Fruit fly (Drosophila melanogaster) whole organism, prepupa: ENCODE measurements around the gene Or67c.

Experiments used
- Blimp-1 ChIP-seq: fragments of 200-800 bp; sonication (Bioruptor generic); optimal IDR thresholded peaks from 3 replicates; lab custom pipeline; 2017; ENCODE audit warnings: missing biosample characterization, missing genetic modification characterization, mild to moderate bottlenecking, moderate library complexity, missing genetic modification reagents
- CG10631 ChIP-seq: fragments of 200-800 bp; sonication (Bioruptor generic); optimal IDR thresholded peaks from 2 replicates; lab custom pipeline; 2016; ENCODE audit warnings: missing biosample characterization, missing genetic modification characterization
- CG11294 ChIP-seq: fragments of 200-800 bp; sonication (Bioruptor generic); IDR thresholded peaks from 2 replicates; pipeline ENCODE4 v1.3.6; 2022; ENCODE audit warnings: missing biosample characterization, missing genetic modification characterization
- CG11762 ChIP-seq: fragments of 200-800 bp; sonication (Bioruptor generic); optimal IDR thresholded peaks from 3 replicates; lab custom pipeline; 2016; ENCODE audit warnings: missing biosample characterization, missing genetic modification characterization; ENCODE audit not compliant: insufficient read depth
- CG15336 ChIP-seq: fragments of 200-800 bp; sonication (Bioruptor generic); IDR thresholded peaks from 2 replicates; pipeline ENCODE4 v1.3.6; 2022; ENCODE audit warnings: missing biosample characterization, missing genetic modification characterization
- CG1621 ChIP-seq: fragments of 200-800 bp; sonication (Bioruptor generic); optimal IDR thresholded peaks from 3 replicates; lab custom pipeline; 2018; ENCODE audit warnings: missing biosample characterization, mild to moderate bottlenecking, missing genetic modification characterization
- CG16779 ChIP-seq: fragments of 200-800 bp; sonication (Bioruptor generic); optimal IDR thresholded peaks from 3 replicates; lab custom pipeline; 2017; ENCODE audit warnings: missing biosample characterization, mild to moderate bottlenecking, missing genetic modification characterization
- CG32006 ChIP-seq: fragments of 200-800 bp; sonication (Bioruptor generic); optimal IDR thresholded peaks from 3 replicates; lab custom pipeline; 2017; ENCODE audit warnings: missing biosample characterization, mild to moderate bottlenecking, missing genetic modification characterization
- CG3919 ChIP-seq: fragments of 200-800 bp; sonication (Bioruptor generic); optimal IDR thresholded peaks from 3 replicates; lab custom pipeline; 2016; ENCODE audit warnings: missing biosample characterization, missing genetic modification characterization
- CG6163 ChIP-seq: fragments of 200-800 bp; sonication (Bioruptor generic); IDR thresholded peaks from 3 replicates; pipeline ENCODE4 v1.3.6; 2022; ENCODE audit warnings: missing biosample characterization, missing genetic modification characterization
- CG6792 ChIP-seq: fragments of 200-800 bp; sonication (Bioruptor generic); optimal IDR thresholded peaks from 3 replicates; lab custom pipeline; 2016; ENCODE audit warnings: missing biosample characterization, missing genetic modification characterization
- CG6854 ChIP-seq: fragments of 200-800 bp; sonication (Bioruptor generic); optimal IDR thresholded peaks from 2 replicates; lab custom pipeline; 2017; ENCODE audit warnings: missing biosample characterization, mild to moderate bottlenecking, missing genetic modification characterization
- CG7368 ChIP-seq: fragments of 200-800 bp; sonication (Bioruptor generic); optimal IDR thresholded peaks from 3 replicates; lab custom pipeline; 2016; ENCODE audit warnings: missing biosample characterization, missing genetic modification characterization
- CG8119 ChIP-seq: fragments of 200-800 bp; sonication (Bioruptor generic); IDR thresholded peaks from 3 replicates; pipeline ENCODE4 v1.3.6; 2022; ENCODE audit warnings: missing biosample characterization, missing genetic modification characterization
- CG8319 ChIP-seq: fragments of 200-800 bp; sonication (Bioruptor generic); optimal IDR thresholded peaks from 3 replicates; lab custom pipeline; 2016; ENCODE audit warnings: missing biosample characterization, missing genetic modification characterization
- CG8632 ChIP-seq: fragments of 200-800 bp; sonication (Bioruptor generic); optimal IDR thresholded peaks from 3 replicates; lab custom pipeline; 2016; ENCODE audit warnings: missing biosample characterization, missing genetic modification characterization
- CG9139 ChIP-seq: fragments of 200-800 bp; sonication (Bioruptor generic); optimal IDR thresholded peaks from 3 replicates; lab custom pipeline; 2017; ENCODE audit warnings: missing biosample characterization, mild to moderate bottlenecking, missing genetic modification characterization
- Eip78C ChIP-seq: fragments of 200-800 bp; sonication (Bioruptor generic); peaks from one replicate; lab custom pipeline; 2016; ENCODE audit warnings: missing biosample characterization, missing genetic modification characterization
- Eip93F ChIP-seq: fragments of 200-800 bp; sonication (Bioruptor generic); optimal IDR thresholded peaks from 2 replicates; lab custom pipeline; 2016; ENCODE audit warnings: missing biosample characterization, mild to moderate bottlenecking, missing genetic modification characterization
- Ets21C ChIP-seq: fragments of 200-800 bp; sonication (Bioruptor generic); optimal IDR thresholded peaks from 3 replicates; lab custom pipeline; 2016; ENCODE audit warnings: missing biosample characterization, missing genetic modification characterization
- Hr38 ChIP-seq: sonication (Bioruptor generic); optimal IDR thresholded peaks from 2 replicates; lab custom pipeline; 2016; ENCODE audit warnings: missing biosample characterization, missing genetic modification characterization
- Hr4 ChIP-seq: fragments of 200-800 bp; sonication (Bioruptor generic); optimal IDR thresholded peaks from 3 replicates; lab custom pipeline; 2016; ENCODE audit warnings: missing biosample characterization, missing genetic modification characterization
- Met ChIP-seq: fragments of 200-800 bp; sonication (Bioruptor generic); optimal IDR thresholded peaks from 3 replicates; lab custom pipeline; 2016; ENCODE audit warnings: missing biosample characterization, missing genetic modification characterization
- OdsH ChIP-seq: fragments of 200-800 bp; sonication (Bioruptor generic); optimal IDR thresholded peaks from 3 replicates; lab custom pipeline; 2016; ENCODE audit warnings: missing biosample characterization, missing genetic modification characterization
- Smox ChIP-seq: fragments of 200-800 bp; sonication (Bioruptor generic); optimal IDR thresholded peaks from 3 replicates; lab custom pipeline; 2016; ENCODE audit warnings: missing biosample characterization, missing genetic modification characterization
- Sox102F ChIP-seq: fragments of 200-800 bp; sonication (Bioruptor generic); optimal IDR thresholded peaks from 2 replicates; lab custom pipeline; 2016; ENCODE audit warnings: missing biosample characterization, mild to moderate bottlenecking, missing genetic modification characterization
- Sox15 ChIP-seq: fragments of 200-800 bp; sonication (Bioruptor generic); optimal IDR thresholded peaks from 3 replicates; lab custom pipeline; 2016; ENCODE audit warnings: missing biosample characterization, missing genetic modification characterization
- achi ChIP-seq: fragments of 200-800 bp; sonication (Bioruptor generic); optimal IDR thresholded peaks from 3 replicates; lab custom pipeline; 2016; ENCODE audit warnings: missing biosample characterization, missing genetic modification characterization
- acj6 ChIP-seq: fragments of 200-800 bp; sonication (Bioruptor generic); optimal IDR thresholded peaks from 3 replicates; lab custom pipeline; 2016; ENCODE audit warnings: missing biosample characterization, missing genetic modification characterization
- dac ChIP-seq: fragments of 200-800 bp; sonication (Bioruptor generic); optimal IDR thresholded peaks from 2 replicates; lab custom pipeline; 2017; ENCODE audit warnings: missing biosample characterization, mild to moderate bottlenecking, missing genetic modification characterization
- eg ChIP-seq: fragments of 200-800 bp; sonication (Bioruptor generic); IDR thresholded peaks from 3 replicates; pipeline ENCODE4 v1.3.6; 2022; ENCODE audit warnings: missing biosample characterization, missing genetic modification characterization
- esn ChIP-seq: fragments of 200-800 bp; sonication (Bioruptor generic); optimal IDR thresholded peaks from 2 replicates; lab custom pipeline; 2016; ENCODE audit warnings: missing biosample characterization, mild to moderate bottlenecking, missing genetic modification characterization, moderate library complexity
- lz ChIP-seq: fragments of 200-800 bp; sonication (Bioruptor generic); optimal IDR thresholded peaks from 3 replicates; lab custom pipeline; 2016; ENCODE audit warnings: missing biosample characterization, missing genetic modification characterization
- net ChIP-seq: fragments of 200-800 bp; sonication (Bioruptor generic); optimal IDR thresholded peaks from 3 replicates; lab custom pipeline; 2016; ENCODE audit warnings: missing biosample characterization, missing genetic modification characterization
- pdm3 ChIP-seq: fragments of 200-800 bp; sonication (Bioruptor generic); optimal IDR thresholded peaks from 3 replicates; lab custom pipeline; 2016; ENCODE audit warnings: missing biosample characterization, missing genetic modification characterization
- salr ChIP-seq, 2 experiments: fragments of 200-800 bp; sonication (Bioruptor generic); optimal IDR thresholded peaks; 3 replicates each; lab custom pipeline; 2016 to 2018; ENCODE audit warnings: missing biosample characterization in 2 of 2, missing genetic modification characterization in 2 of 2, mild to moderate bottlenecking in 1 of 2
- ss ChIP-seq, 2 experiments: fragments of 200-800 bp; sonication (Bioruptor generic); optimal IDR thresholded peaks; 2 replicates in 1 of 2; 3 replicates in 1 of 2; lab custom pipeline; 2017 to 2018; ENCODE audit warnings: mild to moderate bottlenecking in 2 of 2, missing biosample characterization in 2 of 2, missing genetic modification characterization in 2 of 2, moderate library complexity in 1 of 2
- svp ChIP-seq: fragments of 200-800 bp; sonication (Bioruptor generic); peaks from one replicate; lab custom pipeline; 2016; ENCODE audit warnings: missing biosample characterization, missing genetic modification characterization
- vri ChIP-seq: fragments of 200-800 bp; sonication (Bioruptor generic); optimal IDR thresholded peaks from 3 replicates; lab custom pipeline; 2016; ENCODE audit warnings: missing biosample characterization, mild to moderate bottlenecking, missing genetic modification characterization

Gene Or67c

DNA sequence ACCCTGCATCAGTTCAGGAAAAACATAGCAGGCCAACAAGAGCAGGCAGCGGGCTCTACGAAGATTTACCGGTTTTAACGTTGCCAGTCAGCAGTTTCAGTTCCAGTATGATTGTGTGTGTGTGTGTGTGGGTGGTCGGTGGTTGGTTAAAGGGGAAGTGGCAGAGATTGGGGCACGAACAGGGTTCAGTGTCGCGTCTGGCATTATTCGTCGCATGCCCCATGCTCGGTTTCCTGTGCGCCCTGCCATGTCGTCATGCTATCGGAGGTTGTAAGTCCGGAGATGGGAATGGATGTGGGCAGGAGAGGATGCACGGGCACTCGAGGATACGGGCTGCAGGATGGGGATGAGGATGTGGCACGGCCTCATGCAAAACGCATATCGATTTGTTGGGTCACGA, 14.2 kb upstream of the Or67c start:
- TF ChIP-seq Eip93F, result no peak
- TF ChIP-seq lz (GFP tag; lab: Kevin White, UChicago), result no peak
- no peak for TF ChIP-seq esn (GFP tag; lab: Kevin White, UChicago)
- no peak for TF ChIP-seq Blimp-1 (GFP tag; lab: Kevin White, UChicago)
- TF ChIP-seq CG7368 (GFP tag; lab: Kevin White, UChicago), result no peak
- no peak for TF ChIP-seq Hr4
- TF ChIP-seq ss (GFP tag; optimal IDR thresholded peaks at IDR 0.05; lab: Kevin White, UChicago), result peak; percentile 13 to 34
- no peak for TF ChIP-seq svp (GFP tag; lab: Kevin White, UChicago)
- 0 out of 3 replicates have a peak, but pooled peaks have one; percentile 25 for TF ChIP-seq CG6163 (GFP tag; lab: Robert Waterston, UW)
- TF ChIP-seq CG3919 (GFP tag; lab: Kevin White, UChicago), result no peak
- TF ChIP-seq CG9139 (GFP tag; lab: Kevin White, UChicago), result no peak
- TF ChIP-seq salr (GFP tag; optimal IDR thresholded peaks at IDR 0.05; lab: Kevin White, UChicago), result no peak
- no peak for TF ChIP-seq CG1621 (tag; lab: Kevin White, UChicago)
- no peak for TF ChIP-seq CG16779 (tag; lab: Kevin White, UChicago)
- TF ChIP-seq Ets21C (GFP tag; lab: Kevin White, UChicago), result no peak
- TF ChIP-seq net (GFP tag; lab: Kevin White, UChicago), result no peak
- no peak for TF ChIP-seq Smox
- TF ChIP-seq dac (GFP tag; lab: Kevin White, UChicago), result no peak
- TF ChIP-seq CG11762 (GFP tag; lab: Kevin White, UChicago), result no peak
- peak; percentile 57 for TF ChIP-seq Eip78C (GFP tag; lab: Kevin White, UChicago)

DNA sequence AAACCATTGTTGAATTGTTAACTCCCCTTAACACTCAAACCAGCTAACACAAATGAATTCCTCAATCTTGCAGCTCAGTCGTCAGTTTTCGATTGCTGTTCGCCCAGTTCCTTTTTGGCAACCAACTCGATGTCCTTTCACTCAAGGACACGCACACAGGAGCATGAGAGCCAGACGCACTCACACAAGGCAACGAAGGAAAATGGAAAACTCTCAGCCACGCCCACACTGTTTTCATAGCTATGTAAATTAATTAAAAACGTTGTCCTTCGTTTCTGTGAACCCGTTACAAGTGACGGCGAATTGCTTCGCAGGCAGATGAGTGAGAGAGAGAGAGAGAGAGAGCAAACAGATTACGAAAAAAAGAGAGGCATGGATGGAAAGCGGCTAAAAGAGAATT, 9.6 kb upstream of the Or67c start:
- TF ChIP-seq Eip78C (GFP tag; lab: Kevin White, UChicago), result peak; percentile 16
- TF ChIP-seq Hr4, result no peak

DNA sequence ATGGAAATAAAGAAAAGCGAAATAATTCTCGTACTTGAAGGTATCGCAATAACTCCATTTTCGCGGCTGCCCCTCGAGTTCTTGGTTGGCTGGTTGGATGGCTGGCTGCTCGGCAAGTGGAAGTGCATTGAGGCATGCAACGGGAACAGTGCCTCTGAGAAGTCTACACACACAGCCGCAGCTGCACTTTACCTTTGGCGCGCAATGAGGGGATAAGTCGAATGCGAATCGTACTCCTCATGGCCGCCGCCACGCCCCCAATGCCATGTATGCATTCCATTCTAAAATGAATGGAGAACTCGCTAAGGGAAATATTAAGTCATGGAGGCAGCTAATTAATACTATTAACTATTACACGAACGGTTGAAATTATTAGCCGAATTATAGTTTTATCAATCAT, 5.3 kb upstream of the Or67c start:
- TF ChIP-seq Blimp-1 (GFP tag; lab: Kevin White, UChicago), result no peak
- TF ChIP-seq eg, result no peak
- TF ChIP-seq Ets21C (GFP tag; lab: Kevin White, UChicago), result no peak
- TF ChIP-seq CG6854 (GFP tag; lab: Kevin White, UChicago), result no peak
- TF ChIP-seq CG6163 (GFP tag; lab: Robert Waterston, UW), result no peak
- TF ChIP-seq CG8319 (GFP tag; lab: Kevin White, UChicago), result no peak
- no peak for TF ChIP-seq CG16779 (tag; lab: Kevin White, UChicago)
- no peak for TF ChIP-seq CG6792 (GFP tag; lab: Kevin White, UChicago)
- TF ChIP-seq CG11294 (GFP tag; lab: Robert Waterston, UW), result no peak
- no peak for TF ChIP-seq Met (GFP tag; lab: Kevin White, UChicago)
- no peak for TF ChIP-seq net (GFP tag; lab: Kevin White, UChicago)
- no peak for TF ChIP-seq OdsH (GFP tag; lab: Kevin White, UChicago)
- no peak for TF ChIP-seq CG10631 (GFP tag; lab: Kevin White, UChicago)
- no peak for TF ChIP-seq Sox15
- TF ChIP-seq CG11762 (GFP tag; lab: Kevin White, UChicago), result no peak
- no peak for TF ChIP-seq ss (GFP tag; optimal IDR thresholded peaks at IDR 0.05; lab: Kevin White, UChicago)
- TF ChIP-seq pdm3 (GFP tag; lab: Kevin White, UChicago), result no peak
- TF ChIP-seq vri (GFP tag; lab: Kevin White, UChicago), result no peak
- no peak for TF ChIP-seq Eip78C (GFP tag; lab: Kevin White, UChicago)

DNA sequence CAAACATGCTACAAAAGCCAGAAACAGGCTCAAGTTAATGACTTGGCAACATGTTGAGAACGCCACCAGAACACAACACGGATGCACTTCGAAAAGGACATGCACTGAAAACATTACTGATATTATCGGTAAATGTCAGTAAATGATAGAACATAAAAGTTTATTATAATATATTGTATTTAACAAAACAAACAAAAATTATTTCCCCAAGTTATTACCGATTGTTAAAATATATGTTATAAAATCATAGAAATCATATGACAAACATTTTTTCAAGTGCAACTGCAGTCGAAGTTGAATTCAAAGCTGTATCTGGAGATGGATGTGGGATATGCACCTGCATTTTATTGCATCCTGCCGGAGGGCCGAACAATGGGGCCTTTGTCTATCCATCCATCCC, 3.1 kb upstream of the Or67c start:
- TF ChIP-seq CG6792 (GFP tag; lab: Kevin White, UChicago) (peak; percentile 3), CG8119 (GFP tag; lab: Robert Waterston, UW) (0 out of 3 replicates have a peak, but pooled peaks have one; percentile 15), Sox102F (GFP tag; lab: Kevin White, UChicago) (peak; percentile 3), CG15336 (0 out of 2 replicates have a peak, but pooled peaks have one; percentile 15), Met (GFP tag; lab: Kevin White, UChicago) (peak; percentile 16), achi (peak; percentile 40), esn (GFP tag; lab: Kevin White, UChicago) (peak; percentile 31), CG6854 (GFP tag; lab: Kevin White, UChicago) (no peak), Sox15 (no peak), CG8632 (peak; percentile 22), Smox (peak; percentile 12), Eip78C (GFP tag; lab: Kevin White, UChicago) (peak; percentile 62), acj6 (peak; percentile 22), CG1621 (tag; lab: Kevin White, UChicago) (peak; percentile 9), dac (GFP tag; lab: Kevin White, UChicago) (no peak), CG11762 (GFP tag; lab: Kevin White, UChicago) (no peak), CG10631 (GFP tag; lab: Kevin White, UChicago) (peak; percentile 35), CG11294 (GFP tag; lab: Robert Waterston, UW) (no peak), Hr38 (GFP tag; lab: Kevin White, UChicago) (no peak), Blimp-1 (GFP tag; lab: Kevin White, UChicago) (no peak), CG32006 (GFP tag; lab: Kevin White, UChicago) (peak; percentile 18), pdm3 (GFP tag; lab: Kevin White, UChicago) (peak; percentile 19), OdsH (GFP tag; lab: Kevin White, UChicago) (peak; percentile 34)
